Worm (Caenorhabditis elegans): Measurements from ENCODE around the gene Y113G7C.1.

DNA sequence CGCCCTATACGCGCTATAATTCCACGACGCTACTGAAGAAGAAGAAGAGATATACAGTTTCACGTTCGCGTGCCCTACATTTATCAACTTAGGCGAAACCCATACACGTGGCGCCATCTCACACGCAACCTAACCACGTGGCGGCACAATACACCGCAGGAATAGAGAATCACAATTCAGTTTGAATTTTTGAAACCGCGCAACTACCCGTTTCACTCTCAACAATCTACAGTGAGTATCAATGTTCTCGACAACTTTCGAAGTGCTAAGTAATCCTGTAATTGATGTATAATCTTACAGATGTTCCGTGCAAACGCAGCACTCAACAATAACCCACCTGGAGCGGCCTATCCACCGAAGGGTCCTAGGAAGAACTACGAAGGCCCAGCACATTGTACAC lies 11.7 kb upstream of the Y113G7C.1 start, which contains the start of gene ZC15.1:
- no peak for TF ChIP-seq ceh-30 (tag; optimal IDR thresholded peaks at IDR 0.05)
- TF ChIP-seq tbx-2 (tag; optimal IDR thresholded peaks at IDR 0.05): no peak
- TF ChIP-seq K02D7.2 (tag; optimal IDR thresholded peaks at IDR 0.05): no peak
- TF ChIP-seq fkh-10 (GFP tag; optimal IDR thresholded peaks at IDR 0.05): no peak
- no peak for TF ChIP-seq ceh-19 (GFP tag; optimal IDR thresholded peaks at IDR 0.05)
- TF ChIP-seq madf-2 (tag; optimal IDR thresholded peaks at IDR 0.05): no peak
- no peak for TF ChIP-seq unc-42 (tag; optimal IDR thresholded peaks at IDR 0.05)
- no peak for TF ChIP-seq elt-2 (tag; optimal IDR thresholded peaks at IDR 0.05)
- TF ChIP-seq ceh-18 (tag; optimal IDR thresholded peaks at IDR 0.05): no peak
- TF ChIP-seq odd-2 (tag; optimal IDR thresholded peaks at IDR 0.05): no peak

Data from whole organism, late embryonic.